Fruit fly (Drosophila melanogaster): ENCODE measurements around the gene Alg14.
A peak's percentile ranks its signal among the peaks of the same experiment; 100 is the strongest.

The Alg14 gene

dm6 chrX:15486682-15487081, 14.7 kb downstream of the Alg14 start, which contains the start of gene Gmap (continued):
- TF ChIP-seq slp2 (GFP tag; optimal IDR thresholded peaks at IDR 0.05), result no peak
- TF ChIP-seq Ptx1 (GFP tag; IDR thresholded peaks at IDR 0.05), result no peak
- no peak for TF ChIP-seq cato (GFP tag; optimal IDR thresholded peaks at IDR 0.05; ENCODE audit: borderline replicate concordance)
- peak; percentile 85 for TF ChIP-seq Dp (GFP tag; optimal IDR thresholded peaks at IDR 0.05)
- TF ChIP-seq dati (GFP tag; IDR thresholded peaks at IDR 0.05), result no peak
- TF ChIP-seq amos (GFP tag; IDR thresholded peaks at IDR 0.05; ENCODE audit: partially characterized antibody), result peak; percentile 78; the same call in 1 of the 2 replicates
- no peak for TF ChIP-seq Rx (GFP tag; IDR thresholded peaks at IDR 0.05)
- peak; percentile 80 for TF ChIP-seq CG16813 (GFP tag; IDR thresholded peaks at IDR 0.05; ENCODE audit: partially characterized antibody)
- TF ChIP-seq Six4 (GFP tag; optimal IDR thresholded peaks at IDR 0.05), result no peak
- TF ChIP-seq btn (GFP tag; optimal IDR thresholded peaks at IDR 0.05), result no peak
- no peak for TF ChIP-seq z (GFP tag; IDR thresholded peaks at IDR 0.05)
- TF ChIP-seq CG8924 (tag; optimal IDR thresholded peaks at IDR 0.05), result peak; percentile 9
- TF ChIP-seq row (GFP tag; IDR thresholded peaks at IDR 0.05), result peak; percentile 14; the same call in 1 of the 3 replicates
- TF ChIP-seq CG13424 (tag; optimal IDR thresholded peaks at IDR 0.05), result no peak
- no peak for TF ChIP-seq CG17802 (tag; optimal IDR thresholded peaks at IDR 0.05)
- peak; percentile 59; the same call in 1 of the 2 replicates for TF ChIP-seq hbn (GFP tag; IDR thresholded peaks at IDR 0.05; ENCODE audit: partially characterized antibody)
- no peak for TF ChIP-seq Sry-β (GFP tag; optimal IDR thresholded peaks at IDR 0.05)
- TF ChIP-seq Xrp1 (GFP tag; IDR thresholded peaks at IDR 0.05), result no peak
- TF ChIP-seq CG2712 (tag; optimal IDR thresholded peaks at IDR 0.05), result peak; percentile 3
- no peak for TF ChIP-seq Pdp1 (GFP tag; optimal IDR thresholded peaks at IDR 0.05)
- peak; percentile 78 for TF ChIP-seq zen2 (GFP tag; IDR thresholded peaks at IDR 0.05; ENCODE audit: partially characterized antibody)
- no peak for TF ChIP-seq sisA (GFP tag; IDR thresholded peaks at IDR 0.05)
- TF ChIP-seq Med (GFP tag), result peak; percentile 42
- peak; percentile 80; the same call in 2 of the 3 replicates for TF ChIP-seq Opbp (GFP tag; IDR thresholded peaks at IDR 0.05; ENCODE audit: partially characterized antibody)
- peak; percentile 57; the same call in 2 of the 3 replicates for TF ChIP-seq Doc3 (GFP tag; IDR thresholded peaks at IDR 0.05; ENCODE audit: partially characterized antibody)
- peak; percentile 29 for TF ChIP-seq Sry-δ (GFP tag; optimal IDR thresholded peaks at IDR 0.05)
- peak; percentile 88 for TF ChIP-seq mld (GFP tag; IDR thresholded peaks at IDR 0.05; ENCODE audit: partially characterized antibody)
- peak; percentile 94 for TF ChIP-seq E2f2 (GFP tag; IDR thresholded peaks at IDR 0.05)
- TF ChIP-seq inv (GFP tag; IDR thresholded peaks at IDR 0.05; ENCODE audit: partially characterized antibody), result peak; percentile 68
- peak; percentile 91 for TF ChIP-seq bbx (GFP tag; IDR thresholded peaks at IDR 0.05; ENCODE audit: partially characterized antibody)
- no peak for TF ChIP-seq CG34376 (GFP tag; optimal IDR thresholded peaks at IDR 0.05)
- peak; percentile 33 for TF ChIP-seq HmgZ (tag; optimal IDR thresholded peaks at IDR 0.05)
- peak; percentile 75 for TF ChIP-seq CG2116 (GFP tag; optimal IDR thresholded peaks at IDR 0.05)
- TF ChIP-seq CG18011 (GFP tag; optimal IDR thresholded peaks at IDR 0.05), result peak; percentile 97
- no peak for TF ChIP-seq ttk (GFP tag; IDR thresholded peaks at IDR 0.05)
- peak; percentile 90 for TF ChIP-seq Bgb (GFP tag; IDR thresholded peaks at IDR 0.05; ENCODE audit: partially characterized antibody)
- TF ChIP-seq dpn (GFP tag; optimal IDR thresholded peaks at IDR 0.05), result no peak
- TF ChIP-seq nerfin-2 (GFP tag; IDR thresholded peaks at IDR 0.05; ENCODE audit: partially characterized antibody), result peak; percentile 96
- peak; percentile 88 for TF ChIP-seq CG34224 (GFP tag; IDR thresholded peaks at IDR 0.05; ENCODE audit: partially characterized antibody)
- TF ChIP-seq CG10267 (tag; optimal IDR thresholded peaks at IDR 0.05), result peak; percentile 10
- TF ChIP-seq stwl (tag; optimal IDR thresholded peaks at IDR 0.05), result peak; percentile 54
- TF ChIP-seq CG8290 (GFP tag; optimal IDR thresholded peaks at IDR 0.05), result no peak
- TF ChIP-seq CG8290 (tag; optimal IDR thresholded peaks at IDR 0.05), result peak in 1 of 2 experiments; percentile 16
- TF ChIP-seq ken (GFP tag; IDR thresholded peaks at IDR 0.05), result no peak
- peak; percentile 93 for TF ChIP-seq CG7963 (GFP tag; IDR thresholded peaks at IDR 0.05; ENCODE audit: partially characterized antibody)
- peak; percentile 4 for TF ChIP-seq MESR4 (GFP tag; optimal IDR thresholded peaks at IDR 0.05)
- TF ChIP-seq dan (GFP tag; IDR thresholded peaks at IDR 0.05), result no peak
- no peak for TF ChIP-seq GATAe (GFP tag; conservative IDR thresholded peaks at IDR 0.05)
- 0 out of 2 replicates have a peak, but pooled peaks have one; percentile 8 for TF ChIP-seq Adf1 (GFP tag; IDR thresholded peaks at IDR 0.05)
